Worm (Caenorhabditis elegans) whole organism, mixed stage, embryonic: Measurements from ENCODE around the gene Y59H11AR.4.

Source experiments
- M03D4.4 ChIP-seq: sonication (generic microtip); optimal IDR thresholded peaks from 2 replicates; lab custom pipeline; 2017; ENCODE audit warnings: mild to moderate bottlenecking, missing genetic modification characterization, missing compliant biosample characterization
- bed-3 ChIP-seq: fragments of 200-800 bp; sonication (Bioruptor generic); optimal IDR thresholded peaks from 3 replicates; lab custom pipeline; 2018; ENCODE audit warnings: mild to moderate bottlenecking, missing genetic modification characterization, moderate library complexity, missing compliant biosample characterization
- ceh-43 ChIP-seq: fragments of 200-800 bp; sonication (Bioruptor generic); optimal IDR thresholded peaks from 2 replicates; lab custom pipeline; 2018; ENCODE audit warnings: mild to moderate bottlenecking, missing genetic modification characterization, moderate library complexity, missing compliant biosample characterization
- ceh-83 ChIP-seq: fragments of 200-800 bp; sonication (Bioruptor generic); optimal IDR thresholded peaks from 2 replicates; lab custom pipeline; 2018; ENCODE audit warnings: mild to moderate bottlenecking, missing genetic modification characterization, missing compliant biosample characterization
- ces-1 ChIP-seq: fragments of 150-350 bp; optimal IDR thresholded peaks from 2 replicates; lab custom pipeline; 2014; ENCODE audit warnings: missing biosample characterization, missing genetic modification reagents, missing genetic modification characterization
- cnd-1 ChIP-seq: fragments of 200-800 bp; sonication (Bioruptor generic); optimal IDR thresholded peaks from 2 replicates; lab custom pipeline; 2018; ENCODE audit warnings: mild to moderate bottlenecking, missing genetic modification characterization, missing compliant biosample characterization
- elt-1 ChIP-seq: sonication (generic microtip); optimal IDR thresholded peaks from 2 replicates; lab custom pipeline; 2017; ENCODE audit warnings: missing genetic modification characterization, mild to moderate bottlenecking, missing compliant biosample characterization, antibody characterized with exemption, moderate library complexity, borderline replicate concordance; ENCODE audit not compliant: insufficient read depth
- ham-2 ChIP-seq: fragments of 200-800 bp; sonication (Bioruptor generic); optimal IDR thresholded peaks from 2 replicates; lab custom pipeline; 2018; ENCODE audit warnings: mild to moderate bottlenecking, missing genetic modification characterization, missing compliant biosample characterization
- hlh-1 ChIP-seq: fragments of 150-350 bp; optimal IDR thresholded peaks from 2 replicates; lab custom pipeline; 2014; ENCODE audit warnings: missing biosample characterization, missing genetic modification reagents, missing genetic modification characterization
- lin-13 ChIP-seq: fragments of 150-350 bp; optimal IDR thresholded peaks from 2 replicates; lab custom pipeline; 2014; ENCODE audit warnings: missing biosample characterization, missing genetic modification characterization
- mab-5 ChIP-seq: fragments of 150-350 bp; optimal IDR thresholded peaks from 2 replicates; lab custom pipeline; 2014; ENCODE audit warnings: missing biosample characterization, missing genetic modification characterization
- mep-1 ChIP-seq: fragments of 150-350 bp; optimal IDR thresholded peaks from 2 replicates; lab custom pipeline; 2017; ENCODE audit warnings: missing biosample characterization, missing genetic modification reagents, missing genetic modification characterization, inconsistent platforms
- mls-2 ChIP-seq: sonication (generic microtip); optimal IDR thresholded peaks from 2 replicates; lab custom pipeline; 2016; ENCODE audit warnings: mild to moderate bottlenecking, missing genetic modification characterization, moderate library complexity, missing compliant biosample characterization
- nhr-2 ChIP-seq: fragments of 150-350 bp; optimal IDR thresholded peaks from 2 replicates; lab custom pipeline; 2014; ENCODE audit warnings: missing biosample characterization, missing genetic modification characterization
- nhr-237 ChIP-seq: fragments of 150-350 bp; optimal IDR thresholded peaks from 2 replicates; lab custom pipeline; 2014; ENCODE audit warnings: missing biosample characterization, missing genetic modification characterization
- nhr-28 ChIP-seq: fragments of 150-350 bp; optimal IDR thresholded peaks from 2 replicates; lab custom pipeline; 2014; ENCODE audit warnings: missing biosample characterization, missing genetic modification characterization
- nhr-76 ChIP-seq: sonication (generic microtip); optimal IDR thresholded peaks from 2 replicates; lab custom pipeline; 2017; ENCODE audit warnings: missing biosample characterization, missing genetic modification characterization
- sem-2 ChIP-seq: fragments of 200-800 bp; sonication (Bioruptor generic); optimal IDR thresholded peaks from 2 replicates; lab custom pipeline; 2018; ENCODE audit warnings: mild to moderate bottlenecking, missing genetic modification characterization, missing compliant biosample characterization
- snpc-4 ChIP-seq: fragments of 150-350 bp; optimal IDR thresholded peaks from 2 replicates; lab custom pipeline; 2014; ENCODE audit warnings: missing biosample characterization, missing genetic modification characterization
- sptf-1 ChIP-seq: sonication (generic microtip); optimal IDR thresholded peaks from 2 replicates; lab custom pipeline; 2017; ENCODE audit warnings: mild to moderate bottlenecking, missing genetic modification characterization, moderate library complexity, missing compliant biosample characterization
- tbx-8 ChIP-seq: fragments of 200-800 bp; sonication (Bioruptor generic); optimal IDR thresholded peaks from 2 replicates; lab custom pipeline; 2018; ENCODE audit warnings: mild to moderate bottlenecking, missing genetic modification characterization, moderate library complexity, missing compliant biosample characterization
- unc-120 ChIP-seq: sonication (generic microtip); optimal IDR thresholded peaks from 2 replicates; lab custom pipeline; 2017; ENCODE audit warnings: missing genetic modification characterization, missing compliant biosample characterization; ENCODE audit not compliant: poor library complexity, severe bottlenecking
- unc-39 ChIP-seq: fragments of 150-350 bp; optimal IDR thresholded peaks from 2 replicates; lab custom pipeline; 2014; ENCODE audit warnings: missing biosample characterization, missing genetic modification characterization
- unc-62 ChIP-seq: fragments of 150-350 bp; optimal IDR thresholded peaks from 2 replicates; lab custom pipeline; 2014; ENCODE audit warnings: missing biosample characterization, missing genetic modification reagents, missing genetic modification characterization
- zip-8 ChIP-seq: fragments of 150-350 bp; optimal IDR thresholded peaks from 2 replicates; lab custom pipeline; 2014; ENCODE audit warnings: missing biosample characterization, missing genetic modification characterization
- ztf-11 ChIP-seq: fragments of 150-350 bp; optimal IDR thresholded peaks from 2 replicates; lab custom pipeline; 2014; ENCODE audit warnings: missing biosample characterization, missing genetic modification characterization

Gene Y59H11AR.4

DNA sequence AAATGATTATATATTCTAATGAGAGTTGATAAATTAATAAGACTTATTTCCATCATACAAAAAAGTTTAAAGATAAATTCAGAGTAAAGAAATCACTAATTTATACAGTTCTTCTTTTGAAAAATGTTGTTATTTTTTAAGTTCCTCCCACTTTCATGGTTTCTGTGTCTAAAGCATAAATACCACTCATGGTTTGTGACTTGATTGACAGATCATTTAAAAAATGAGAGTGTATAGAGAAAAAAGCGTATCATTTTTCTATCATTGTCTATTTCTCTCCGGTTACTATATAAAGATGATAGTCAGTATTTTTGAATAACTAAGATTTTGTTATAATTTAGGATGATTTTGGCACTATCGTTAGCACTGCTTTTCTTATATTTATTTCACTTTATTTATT, 14.1 kb upstream of the Y59H11AR.4 start, which contains the start of gene cyp-33E3:
Gene cyp-33E3, plus strand, starts transcription at position 316 of the 400 bp plus-strand sequence.
- TF ChIP-seq zip-8 (tag; lab: Kevin White, UChicago) (no peak), hlh-1 (tag; lab: Kevin White, UChicago) (no peak), unc-120 (tag; lab: Kevin White, UChicago) (no peak), nhr-237 (tag; lab: Kevin White, UChicago) (no peak), nhr-2 (tag; lab: Kevin White, UChicago) (no peak), ceh-83 (no peak), sptf-1 (tag; lab: Kevin White, UChicago) (no peak), mab-5 (tag; lab: Kevin White, UChicago) (no peak), M03D4.4 (tag; lab: Kevin White, UChicago) (no peak), unc-39 (tag; lab: Kevin White, UChicago) (no peak), bed-3 (no peak), ceh-43 (GFP tag; lab: Kevin White, UChicago) (no peak), tbx-8 (GFP tag; lab: Kevin White, UChicago) (no peak), ces-1 (GFP tag; lab: Kevin White, UChicago) (no peak), mep-1 (tag; lab: Kevin White, UChicago) (no peak), snpc-4 (no peak)

ce11 chrIV:8611886-8612542, 11.5 kb upstream of the Y59H11AR.4 start, which contains the start of the genes F42A9.17 and cyp-33E2:
TSS of gene F42A9.17 (minus strand) at chrIV:8611936.
TSS of gene cyp-33E2 (plus strand) at chrIV:8612334.
- TF ChIP-seq hlh-1 (tag; lab: Kevin White, UChicago), result no peak
- TF ChIP-seq, all 35 proteins: peak for 0

- no peak for TF ChIP-seq sem-2 (GFP tag; lab: Kevin White, UChicago)
- no peak for TF ChIP-seq cnd-1
- no peak for TF ChIP-seq unc-62 (GFP tag; lab: Kevin White, UChicago)
- no peak for TF ChIP-seq ztf-11 (tag; lab: Kevin White, UChicago)
These were observed 8.4 kb upstream of the Y59H11AR.4 start, which contains the start of gene F42A9.6 for ce11 chrIV:8608934-8609333. TSS of gene F42A9.6 (plus strand) at chrIV:8609234.

- TF ChIP-seq mls-2 (tag; lab: Kevin White, UChicago), result no peak
- TF ChIP-seq hlh-1 (tag; lab: Kevin White, UChicago), result no peak
These were observed 7.6 kb upstream of the Y59H11AR.4 start for ce11 chrIV:8608204-8608603.

DNA sequence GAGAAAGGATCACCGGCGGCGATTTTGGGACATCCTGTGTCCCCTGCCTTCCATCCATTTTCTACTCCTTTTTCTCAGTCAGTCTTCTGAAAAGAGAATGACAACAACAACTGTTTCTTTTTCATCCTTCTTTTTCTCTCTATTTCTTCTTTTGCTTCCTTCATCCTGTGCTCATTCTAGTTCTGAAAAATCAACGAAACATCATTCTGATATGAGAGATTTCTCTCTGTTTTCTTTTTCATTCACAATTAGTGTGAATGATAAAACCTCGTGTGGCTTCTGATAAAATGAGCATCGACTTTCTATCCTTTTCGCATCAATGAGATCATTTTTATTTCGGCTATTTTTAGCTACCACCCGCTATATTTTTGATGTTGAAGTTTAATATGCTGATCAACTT, 4.7 kb upstream of the Y59H11AR.4 start:
- no peak for TF ChIP-seq zip-8 (tag; lab: Kevin White, UChicago)
- no peak for TF ChIP-seq elt-1 (tag; lab: Kevin White, UChicago)
- no peak for TF ChIP-seq mep-1 (tag; lab: Kevin White, UChicago)
- no peak for TF ChIP-seq ceh-43 (GFP tag; lab: Kevin White, UChicago)
- TF ChIP-seq unc-120 (tag; lab: Kevin White, UChicago), result peak; percentile 65
- TF ChIP-seq hlh-1 (tag; lab: Kevin White, UChicago), result peak; percentile 42
- no peak for TF ChIP-seq cnd-1
- no peak for TF ChIP-seq ztf-11 (tag; lab: Kevin White, UChicago)
- no peak for TF ChIP-seq nhr-28 (tag; lab: Kevin White, UChicago)
- peak; percentile 7 for TF ChIP-seq unc-62 (GFP tag; lab: Kevin White, UChicago)
- TF ChIP-seq nhr-76, result no peak
- TF ChIP-seq sptf-1 (tag; lab: Kevin White, UChicago), result no peak
- no peak for TF ChIP-seq ceh-83

- TF ChIP-seq unc-39 (tag; lab: Kevin White, UChicago), result no peak
- TF ChIP-seq lin-13 (tag; lab: Kevin White, UChicago), result no peak
- TF ChIP-seq ham-2 (GFP tag; lab: Kevin White, UChicago), result no peak
- TF ChIP-seq elt-1 (tag; lab: Kevin White, UChicago), result no peak
- no peak for TF ChIP-seq mls-2 (tag; lab: Kevin White, UChicago)
These were observed 2.3 kb upstream of the Y59H11AR.4 start, which contains the start of gene Y59H11AR.10 for ce11 chrIV:8602877-8603276. TSS of gene Y59H11AR.10 (plus strand) at chrIV:8603177.
